Fruit fly (Drosophila melanogaster) whole organism, embryonic: ENCODE results near the gene pot.

Experiments used
- Atf6 ChIP-seq: fragments of 200-800 bp; sonication (Bioruptor generic); IDR thresholded peaks from 2 replicates; pipeline ENCODE4 v1.3.6; 2022; ENCODE audit warnings: missing biosample characterization, missing genetic modification characterization
- B-H1 ChIP-seq: fragments of 200-800 bp; sonication (Bioruptor generic); IDR thresholded peaks from 3 replicates; pipeline ENCODE4 v1.3.6; 2022; ENCODE audit warnings: missing biosample characterization, missing genetic modification characterization
- CG1024 ChIP-seq: fragments of 200-800 bp; sonication (Bioruptor generic); IDR thresholded peaks from 2 replicates; pipeline ENCODE4 v1.3.6; 2022; ENCODE audit warnings: missing biosample characterization, missing genetic modification characterization
- CG12391 ChIP-seq: fragments of 200-800 bp; sonication (Bioruptor generic); optimal IDR thresholded peaks from 3 replicates; lab custom pipeline; 2018; ENCODE audit warnings: missing biosample characterization, mild to moderate bottlenecking, missing genetic modification characterization, moderate library complexity
- CG13894 ChIP-seq: fragments of 200-800 bp; sonication (Bioruptor generic); optimal IDR thresholded peaks from 3 replicates; lab custom pipeline; 2018; ENCODE audit warnings: missing biosample characterization, mild to moderate bottlenecking, missing genetic modification characterization, moderate library complexity
- CG14860 ChIP-seq: fragments of 200-800 bp; sonication (Bioruptor generic); IDR thresholded peaks from 3 replicates; pipeline ENCODE4 v1.3.6; 2022; ENCODE audit warnings: missing biosample characterization, missing genetic modification characterization; ENCODE audit not compliant: partially characterized antibody
- CG17186 ChIP-seq: fragments of 200-800 bp; sonication (Bioruptor generic); optimal IDR thresholded peaks from 3 replicates; lab custom pipeline; 2017; ENCODE audit warnings: missing biosample characterization, missing genetic modification reagents, missing genetic modification characterization
- CG17568 ChIP-seq: fragments of 200-800 bp; sonication (Bioruptor generic); optimal IDR thresholded peaks from 2 replicates; lab custom pipeline; 2018; ENCODE audit warnings: missing biosample characterization, mild to moderate bottlenecking, missing genetic modification characterization, moderate library complexity
- CG2129 ChIP-seq: fragments of 200-800 bp; sonication (Bioruptor generic); IDR thresholded peaks from 2 replicates; pipeline ENCODE4 v1.3.6; 2022; ENCODE audit warnings: missing biosample characterization, missing genetic modification characterization; ENCODE audit not compliant: partially characterized antibody
- CG2889 ChIP-seq: fragments of 200-800 bp; sonication (Bioruptor generic); IDR thresholded peaks from 3 replicates; pipeline ENCODE4 v1.3.6; 2022; ENCODE audit warnings: missing biosample characterization, missing genetic modification characterization
- CG30020 ChIP-seq: fragments of 200-800 bp; optimal IDR thresholded peaks from 2 replicates; lab custom pipeline; 2019; ENCODE audit warnings: missing biosample characterization, mild to moderate bottlenecking, missing genetic modification characterization, moderate library complexity
- CG32767 ChIP-seq: fragments of 200-800 bp; sonication (Bioruptor generic); IDR thresholded peaks from 2 replicates; pipeline ENCODE4 v1.3.6; 2022; ENCODE audit warnings: missing biosample characterization, missing genetic modification characterization
- CG34224 ChIP-seq: fragments of 200-800 bp; sonication (Bioruptor generic); IDR thresholded peaks from 3 replicates; pipeline ENCODE4 v1.3.6; 2022; ENCODE audit warnings: missing biosample characterization, missing genetic modification characterization; ENCODE audit not compliant: partially characterized antibody
- CG34422 ChIP-seq: fragments of 200-800 bp; sonication (Bioruptor generic); IDR thresholded peaks from 3 replicates; pipeline ENCODE4 v1.3.6; 2022; ENCODE audit warnings: missing biosample characterization, missing genetic modification characterization
- CG6791 ChIP-seq: fragments of 200-800 bp; sonication (Bioruptor generic); IDR thresholded peaks from 3 replicates; pipeline ENCODE4 v1.3.6; 2022; ENCODE audit warnings: missing biosample characterization, missing genetic modification characterization; ENCODE audit not compliant: partially characterized antibody
- CG7372 ChIP-seq: fragments of 200-800 bp; sonication (Bioruptor generic); IDR thresholded peaks from 2 replicates; pipeline ENCODE4 v1.3.6; 2022; ENCODE audit warnings: missing biosample characterization, missing genetic modification characterization
- CG7963 ChIP-seq: fragments of 200-800 bp; sonication (Bioruptor generic); IDR thresholded peaks from 3 replicates; pipeline ENCODE4 v1.3.6; 2022; ENCODE audit warnings: missing biosample characterization, missing genetic modification characterization; ENCODE audit not compliant: partially characterized antibody
- CG8478 ChIP-seq: fragments of >200 bp; optimal IDR thresholded peaks from 2 replicates; lab custom pipeline; 2018
- CG8924 ChIP-seq: fragments of 200-800 bp; optimal IDR thresholded peaks from 3 replicates; lab custom pipeline; 2019; ENCODE audit warnings: missing biosample characterization, mild to moderate bottlenecking, missing genetic modification characterization, moderate library complexity
- CoRest ChIP-seq: fragments of 200-800 bp; sonication (Bioruptor generic); optimal IDR thresholded peaks from 3 replicates; lab custom pipeline; 2018; ENCODE audit warnings: missing biosample characterization, mild to moderate bottlenecking, missing genetic modification characterization, moderate library complexity
- Ets97D ChIP-seq: fragments of 200-800 bp; sonication (Bioruptor generic); optimal IDR thresholded peaks from 3 replicates; lab custom pipeline; 2016; ENCODE audit warnings: missing biosample characterization, missing genetic modification characterization
- Lim3 ChIP-seq: fragments of 200-800 bp; sonication (Bioruptor generic); IDR thresholded peaks from 2 replicates; pipeline ENCODE4 v1.3.6; 2022; ENCODE audit warnings: missing biosample characterization, missing genetic modification characterization
- Neu2 ChIP-seq: fragments of 200-800 bp; sonication (Bioruptor generic); optimal IDR thresholded peaks from 3 replicates; lab custom pipeline; 2016; ENCODE audit warnings: missing biosample characterization, missing genetic modification characterization, borderline replicate concordance
- Nf-YB ChIP-seq: fragments of 200-800 bp; sonication (Bioruptor generic); optimal IDR thresholded peaks from 3 replicates; lab custom pipeline; 2019; ENCODE audit warnings: missing biosample characterization, mild to moderate bottlenecking, missing genetic modification characterization, moderate library complexity
- Rfx ChIP-seq: fragments of 200-800 bp; sonication (Bioruptor generic); IDR thresholded peaks from 2 replicates; pipeline ENCODE4 v1.3.6; 2022; ENCODE audit warnings: missing biosample characterization, missing genetic modification characterization
- Scr ChIP-seq: fragments of 200-800 bp; sonication (Bioruptor generic); IDR thresholded peaks from 2 replicates; pipeline ENCODE4 v1.3.6; 2022; ENCODE audit warnings: missing biosample characterization, missing genetic modification characterization; ENCODE audit not compliant: partially characterized antibody
- Sin3A ChIP-seq: fragments of >200 bp; optimal IDR thresholded peaks from 2 replicates; lab custom pipeline; 2018
- Sry-β ChIP-seq: fragments of 200-800 bp; sonication (Bioruptor generic); optimal IDR thresholded peaks from 2 replicates; lab custom pipeline; 2018; ENCODE audit warnings: missing biosample characterization, mild to moderate bottlenecking, missing genetic modification characterization, moderate library complexity
- Xbp1 ChIP-seq: fragments of 200-800 bp; sonication (Bioruptor generic); optimal IDR thresholded peaks from 3 replicates; lab custom pipeline; 2016; ENCODE audit warnings: missing biosample characterization, mild to moderate bottlenecking, missing genetic modification characterization
- al ChIP-seq: fragments of 200-800 bp; sonication (Bioruptor generic); IDR thresholded peaks from 2 replicates; pipeline ENCODE4 v1.3.6; 2022; ENCODE audit warnings: missing biosample characterization, missing genetic modification characterization
- corto ChIP-seq: fragments of 200-800 bp; sonication (Bioruptor generic); optimal IDR thresholded peaks from 2 replicates; lab custom pipeline; 2016; ENCODE audit warnings: missing biosample characterization, mild to moderate bottlenecking, missing genetic modification characterization, moderate library complexity
- dm ChIP-seq: fragments of 200-800 bp; sonication (Bioruptor generic); optimal IDR thresholded peaks from 3 replicates; lab custom pipeline; 2016; ENCODE audit warnings: missing biosample characterization, missing genetic modification characterization
- dysf ChIP-seq: fragments of 200-800 bp; sonication (Bioruptor generic); IDR thresholded peaks from 3 replicates; pipeline ENCODE4 v1.3.6; 2022; ENCODE audit warnings: missing biosample characterization, missing genetic modification characterization
- grn ChIP-seq: fragments of 200-800 bp; sonication (Bioruptor generic); optimal IDR thresholded peaks from 3 replicates; lab custom pipeline; 2017; ENCODE audit warnings: missing biosample characterization, missing genetic modification characterization
- gsb-n ChIP-seq: fragments of 200-800 bp; sonication (Bioruptor generic); optimal IDR thresholded peaks from 3 replicates; lab custom pipeline; 2018; ENCODE audit warnings: missing biosample characterization, mild to moderate bottlenecking, missing genetic modification characterization
- hb ChIP-seq: fragments of 200-800 bp; sonication (Bioruptor generic); IDR thresholded peaks from 3 replicates; pipeline ENCODE4 v1.3.6; 2022; ENCODE audit warnings: missing biosample characterization, missing genetic modification characterization; ENCODE audit not compliant: partially characterized antibody
- inv ChIP-seq: fragments of 200-800 bp; sonication (Bioruptor generic); IDR thresholded peaks from 2 replicates; pipeline ENCODE4 v1.3.6; 2022; ENCODE audit warnings: missing biosample characterization, missing genetic modification characterization; ENCODE audit not compliant: partially characterized antibody
- phol ChIP-seq: fragments of 200-800 bp; sonication (Bioruptor generic); optimal IDR thresholded peaks from 3 replicates; lab custom pipeline; 2018; ENCODE audit warnings: missing biosample characterization, mild to moderate bottlenecking, missing genetic modification characterization, moderate library complexity
- pzg ChIP-seq: fragments of 200-800 bp; sonication (Bioruptor generic); optimal IDR thresholded peaks from 3 replicates; lab custom pipeline; 2018; ENCODE audit warnings: missing biosample characterization, mild to moderate bottlenecking, missing genetic modification characterization, moderate library complexity
- row ChIP-seq: fragments of 200-800 bp; sonication (Bioruptor generic); IDR thresholded peaks from 3 replicates; pipeline ENCODE4 v1.3.6; 2022; ENCODE audit warnings: missing biosample characterization, missing genetic modification characterization
- sens-2 ChIP-seq: fragments of 200-800 bp; sonication (Bioruptor generic); IDR thresholded peaks from 2 replicates; pipeline ENCODE4 v1.3.6; 2022; ENCODE audit warnings: missing biosample characterization, missing genetic modification characterization
- slbo ChIP-seq: fragments of 200-800 bp; sonication (Bioruptor generic); IDR thresholded peaks from 2 replicates; pipeline ENCODE4 v1.3.6; 2022; ENCODE audit warnings: missing biosample characterization, missing genetic modification characterization
- slp2 ChIP-seq: fragments of 200-800 bp; sonication (Bioruptor generic); optimal IDR thresholded peaks from 2 replicates; lab custom pipeline; 2016; ENCODE audit warnings: missing biosample characterization, missing genetic modification characterization
- sna ChIP-seq: fragments of 200-800 bp; sonication (Bioruptor generic); IDR thresholded peaks from 2 replicates; pipeline ENCODE4 v1.3.6; 2022; ENCODE audit warnings: missing biosample characterization, missing genetic modification characterization; ENCODE audit not compliant: partially characterized antibody
- stc ChIP-seq: fragments of 200-800 bp; sonication (Bioruptor generic); IDR thresholded peaks from 2 replicates; pipeline ENCODE4 v1.3.6; 2022; ENCODE audit warnings: missing biosample characterization, missing genetic modification characterization
- tna ChIP-seq: fragments of 200-800 bp; sonication (Bioruptor generic); IDR thresholded peaks from 2 replicates; pipeline ENCODE4 v1.3.6; 2022; ENCODE audit warnings: missing biosample characterization, missing genetic modification characterization; ENCODE audit not compliant: partially characterized antibody
- trem ChIP-seq: fragments of 200-800 bp; optimal IDR thresholded peaks from 3 replicates; lab custom pipeline; 2019; ENCODE audit warnings: missing biosample characterization, mild to moderate bottlenecking, missing genetic modification characterization, moderate library complexity
- tup ChIP-seq: fragments of 200-800 bp; sonication (Bioruptor generic); optimal IDR thresholded peaks from 2 replicates; lab custom pipeline; 2016; ENCODE audit warnings: missing biosample characterization, mild to moderate bottlenecking, missing genetic modification characterization, moderate library complexity
- vnd ChIP-seq: fragments of 200-800 bp; sonication (Bioruptor generic); IDR thresholded peaks from 3 replicates; pipeline ENCODE4 v1.3.6; 2022; ENCODE audit warnings: missing biosample characterization, missing genetic modification characterization; ENCODE audit not compliant: partially characterized antibody
- zen2 ChIP-seq: fragments of 200-800 bp; sonication (Bioruptor generic); IDR thresholded peaks from 3 replicates; pipeline ENCODE4 v1.3.6; 2022; ENCODE audit warnings: missing biosample characterization, missing genetic modification characterization; ENCODE audit not compliant: partially characterized antibody

The pot gene

DNA sequence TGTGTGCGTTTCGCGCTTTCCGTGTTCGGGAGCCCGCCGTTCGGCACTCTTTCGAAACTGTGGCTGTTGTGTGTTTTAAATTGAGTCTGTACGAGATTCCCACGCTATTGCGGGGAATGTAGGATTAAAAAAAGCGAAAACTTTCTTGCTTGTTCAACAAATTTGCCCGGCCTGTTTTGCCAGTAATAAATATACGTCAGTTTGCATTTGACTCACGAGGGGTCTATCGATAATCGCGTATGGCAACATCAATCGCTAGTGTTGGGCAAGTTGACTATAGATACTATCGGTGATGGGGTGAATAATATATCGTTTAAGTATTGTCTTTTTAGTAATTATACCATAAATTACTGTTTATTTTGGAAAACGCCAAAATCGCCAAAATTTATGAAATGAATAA, 11.9 kb downstream of the pot start, which contains the start of gene Upf1 (continued):
- peak; percentile 61 for TF ChIP-seq pzg (GFP tag; lab: Kevin White, UChicago)
- peak; percentile 54; the same call in 1 of the 2 replicates for TF ChIP-seq Rfx (GFP tag; lab: Robert Waterston, UW)
- TF ChIP-seq dysf = no peak
- TF ChIP-seq CG6791 (GFP tag; lab: Robert Waterston, UW) = peak; percentile 95
- TF ChIP-seq Atf6 (GFP tag; lab: Robert Waterston, UW) = no peak
- TF ChIP-seq CG34422 (GFP tag; lab: Robert Waterston, UW) = peak; percentile 26; the same call in 2 of the 3 replicates
- TF ChIP-seq Xbp1 (GFP tag; lab: Kevin White, UChicago) = peak; percentile 29
- TF ChIP-seq CG17568 (GFP tag; lab: Kevin White, UChicago) = no peak
- TF ChIP-seq tna (GFP tag; lab: Robert Waterston, UW) = peak; percentile 74
- TF ChIP-seq Sry-β (GFP tag; lab: Kevin White, UChicago) = peak; percentile 80
- TF ChIP-seq corto (GFP tag; lab: Kevin White, UChicago) = no peak
- no peak for TF ChIP-seq slp2 (GFP tag; lab: Kevin White, UChicago)
- TF ChIP-seq CG7963 (GFP tag; lab: Robert Waterston, UW) = peak; percentile 83
- no peak for TF ChIP-seq gsb-n (tag; lab: Kevin White, UChicago)
- TF ChIP-seq CG12391 (tag; lab: Kevin White, UChicago) = peak; percentile 16
- TF ChIP-seq CoRest (tag; lab: Kevin White, UChicago) = no peak
- no peak for TF ChIP-seq CG7372 (GFP tag; lab: Robert Waterston, UW)
- TF ChIP-seq Sin3A (lab: Kevin White, UChicago) = peak; percentile 12
- peak; percentile 90 for TF ChIP-seq Scr (GFP tag; lab: Robert Waterston, UW)
- peak; percentile 87 for TF ChIP-seq vnd (GFP tag; lab: Robert Waterston, UW)
- peak; percentile 92 for TF ChIP-seq inv (GFP tag; lab: Robert Waterston, UW)
- TF ChIP-seq Ets97D (GFP tag; lab: Kevin White, UChicago) = peak; percentile 36
- TF ChIP-seq Lim3 (GFP tag; lab: Robert Waterston, UW) = no peak
- peak; percentile 82 for TF ChIP-seq sna
- TF ChIP-seq Nf-YB (GFP tag; lab: Kevin White, UChicago) = no peak
- TF ChIP-seq grn (GFP tag; lab: Kevin White, UChicago) = no peak
- peak; percentile 86 for TF ChIP-seq hb
- peak; percentile 87 for TF ChIP-seq CG34224 (GFP tag; lab: Robert Waterston, UW)
- peak; percentile 49 for TF ChIP-seq CG30020
- TF ChIP-seq CG2129 (GFP tag; lab: Robert Waterston, UW) = peak; percentile 79
- TF ChIP-seq sens-2 = no peak
- TF ChIP-seq CG8478 (lab: Kevin White, UChicago) = no peak
- no peak for TF ChIP-seq CG2889 (GFP tag; lab: Robert Waterston, UW)
- TF ChIP-seq stc (GFP tag; lab: Robert Waterston, UW) = no peak
- TF ChIP-seq CG13894 (tag; lab: Kevin White, UChicago) = no peak
- TF ChIP-seq tup = no peak
- peak; percentile 15 for TF ChIP-seq dm (GFP tag; lab: Kevin White, UChicago)
- peak; percentile 87 for TF ChIP-seq row
- no peak for TF ChIP-seq CG32767 (GFP tag; lab: Robert Waterston, UW)
- no peak for TF ChIP-seq B-H1
- peak; percentile 27 for TF ChIP-seq trem (tag; lab: Kevin White, UChicago)
- no peak for TF ChIP-seq Neu2 (GFP tag; lab: Kevin White, UChicago)
- peak; percentile 45; the same call in 1 of the 2 replicates for TF ChIP-seq slbo (GFP tag; lab: Robert Waterston, UW)
- TF ChIP-seq CG1024 (GFP tag; lab: Robert Waterston, UW) = no peak
- 0 out of 2 replicates have a peak, but pooled peaks have one; percentile 26 for TF ChIP-seq al
- TF ChIP-seq CG8924 (tag; lab: Kevin White, UChicago) = peak; percentile 10
- peak; percentile 90 for TF ChIP-seq CG14860 (GFP tag; lab: Robert Waterston, UW)
- peak; percentile 17 for TF ChIP-seq phol (tag; lab: Kevin White, UChicago)
- TF ChIP-seq CG17186 (GFP tag; lab: Kevin White, UChicago) = peak; percentile 22
- TF ChIP-seq zen2 (GFP tag; lab: Robert Waterston, UW) = peak; percentile 72
